Fruit fly (Drosophila melanogaster): ENCODE measurements around the gene CG16711.
A peak's percentile ranks its signal among the peaks of the same experiment; 100 is the strongest.

CG16711 gene

dm6 chr3L:9704162-9704748, at the start of gene CG16711:
Gene CG16711 (plus strand): TSS chr3L:9704331.
- TF ChIP-seq CG10366 (GFP tag; IDR thresholded peaks at IDR 0.05) (no peak), CG16863 (GFP tag; optimal IDR thresholded peaks at IDR 0.05) (no peak), Bgb (GFP tag; IDR thresholded peaks at IDR 0.05; ENCODE audit: partially characterized antibody) (peak; percentile 95), Opbp (GFP tag; IDR thresholded peaks at IDR 0.05; ENCODE audit: partially characterized antibody) (peak; percentile 95), eve (GFP tag; optimal IDR thresholded peaks at IDR 0.05) (no peak), CG14860 (GFP tag; IDR thresholded peaks at IDR 0.05; ENCODE audit: partially characterized antibody) (peak; percentile 90), unpg (GFP tag; optimal IDR thresholded peaks at IDR 0.05) (no peak), CG2202 (tag; optimal IDR thresholded peaks at IDR 0.05) (no peak), CrebB (tag; optimal IDR thresholded peaks at IDR 0.05) (no peak), CG34376 (GFP tag; optimal IDR thresholded peaks at IDR 0.05) (no peak), Nf-YB (GFP tag; optimal IDR thresholded peaks at IDR 0.05) (peak; percentile 95), CG12391 (tag; optimal IDR thresholded peaks at IDR 0.05) (no peak), gfzf (GFP tag; optimal IDR thresholded peaks at IDR 0.05) (peak; percentile 40), CG16813 (GFP tag; IDR thresholded peaks at IDR 0.05; ENCODE audit: partially characterized antibody) (peak; percentile 87), Fer3 (tag; optimal IDR thresholded peaks at IDR 0.05) (no peak), CG12744 (GFP tag; optimal IDR thresholded peaks at IDR 0.05) (no peak), lilli (GFP tag; optimal IDR thresholded peaks at IDR 0.05) (no peak), ttk (GFP tag; IDR thresholded peaks at IDR 0.05) (no peak), CG9817 (tag; optimal IDR thresholded peaks at IDR 0.05) (no peak), CG7745 (tag; optimal IDR thresholded peaks at IDR 0.05) (no peak), CG9797 (GFP tag; optimal IDR thresholded peaks at IDR 0.05) (no peak), Ravus (GFP tag; IDR thresholded peaks at IDR 0.05) (no peak), CG2116 (GFP tag; optimal IDR thresholded peaks at IDR 0.05) (peak; percentile 92), CG11398 (GFP tag; optimal IDR thresholded peaks at IDR 0.05) (no peak), BEAF-32 (GFP tag; optimal IDR thresholded peaks at IDR 0.05) (peak; percentile 87), nerfin-2 (GFP tag; IDR thresholded peaks at IDR 0.05; ENCODE audit: partially characterized antibody) (peak; percentile 95), phol (tag; optimal IDR thresholded peaks at IDR 0.05) (peak; percentile 11), CG17359 (tag; optimal IDR thresholded peaks at IDR 0.05) (no peak), fu2 (GFP tag; optimal IDR thresholded peaks at IDR 0.05) (no peak), CTCF (GFP tag; optimal IDR thresholded peaks at IDR 0.05) (no peak), Doc3 (GFP tag; IDR thresholded peaks at IDR 0.05; ENCODE audit: partially characterized antibody) (peak; percentile 89), dati (GFP tag; IDR thresholded peaks at IDR 0.05) (no peak), pita (GFP tag; optimal IDR thresholded peaks at IDR 0.05) (no peak), org-1 (GFP tag; optimal IDR thresholded peaks at IDR 0.05) (no peak), bbx (GFP tag; IDR thresholded peaks at IDR 0.05; ENCODE audit: partially characterized antibody) (peak; percentile 96), Nf-YC (tag; optimal IDR thresholded peaks at IDR 0.05) (peak; percentile 97), Dll (GFP tag; IDR thresholded peaks at IDR 0.05; ENCODE audit: partially characterized antibody) (peak; percentile 94), Bdp1 (GFP tag; optimal IDR thresholded peaks at IDR 0.05) (no peak), CG11247 (GFP tag; IDR thresholded peaks at IDR 0.05) (no peak), crol (GFP tag; IDR thresholded peaks at IDR 0.05) (peak; percentile 79), zen2 (GFP tag; IDR thresholded peaks at IDR 0.05; ENCODE audit: partially characterized antibody) (peak; percentile 94), trem (tag; optimal IDR thresholded peaks at IDR 0.05) (peak; percentile 14), MBD-R2 (GFP tag; IDR thresholded peaks at IDR 0.05) (peak; percentile 71; the same call in 1 of the 2 replicates), Dref (GFP tag; IDR thresholded peaks at IDR 0.05) (peak; percentile 92), toy (GFP tag; IDR thresholded peaks at IDR 0.05) (no peak), HmgZ (tag; optimal IDR thresholded peaks at IDR 0.05) (peak; percentile 24), pnt (GFP tag; optimal IDR thresholded peaks at IDR 0.05) (no peak), CG14050 (GFP tag; IDR thresholded peaks at IDR 0.05) (no peak), CG9609 (GFP tag; optimal IDR thresholded peaks at IDR 0.05) (no peak), sug (tag; optimal IDR thresholded peaks at IDR 0.05) (no peak)

Data from whole organism, embryonic.